Fruit fly (Drosophila melanogaster) whole organism, prepupa: ENCODE measurements around the gene Cdep.

Experiments
- CG10631 ChIP-seq: fragments of 200-800 bp; sonication (Bioruptor generic); optimal IDR thresholded peaks from 2 replicates; lab custom pipeline; 2016; ENCODE audit warnings: missing biosample characterization, missing genetic modification characterization
- CG10669 ChIP-seq: fragments of 200-800 bp; sonication (Bioruptor generic); optimal IDR thresholded peaks from 3 replicates; lab custom pipeline; 2018; ENCODE audit warnings: missing biosample characterization, mild to moderate bottlenecking, missing genetic modification characterization, moderate library complexity
- CG11294 ChIP-seq: fragments of 200-800 bp; sonication (Bioruptor generic); IDR thresholded peaks from 2 replicates; pipeline ENCODE4 v1.3.6; 2022; ENCODE audit warnings: missing biosample characterization, missing genetic modification characterization
- CG11902 ChIP-seq: fragments of 200-800 bp; sonication (Bioruptor generic); optimal IDR thresholded peaks from 3 replicates; lab custom pipeline; 2016; ENCODE audit warnings: missing biosample characterization, missing genetic modification characterization
- CG15336 ChIP-seq: fragments of 200-800 bp; sonication (Bioruptor generic); IDR thresholded peaks from 2 replicates; pipeline ENCODE4 v1.3.6; 2022; ENCODE audit warnings: missing biosample characterization, missing genetic modification characterization
- CG1621 ChIP-seq: fragments of 200-800 bp; sonication (Bioruptor generic); optimal IDR thresholded peaks from 3 replicates; lab custom pipeline; 2018; ENCODE audit warnings: missing biosample characterization, mild to moderate bottlenecking, missing genetic modification characterization
- CG3032 ChIP-seq: fragments of 200-800 bp; optimal IDR thresholded peaks from 2 replicates; lab custom pipeline; 2019; ENCODE audit warnings: missing biosample characterization, mild to moderate bottlenecking, missing genetic modification characterization, moderate library complexity
- CG31627 ChIP-seq: fragments of 200-800 bp; sonication (Bioruptor generic); optimal IDR thresholded peaks from 3 replicates; lab custom pipeline; 2016; ENCODE audit warnings: missing biosample characterization, missing genetic modification characterization
- CG32006 ChIP-seq: fragments of 200-800 bp; sonication (Bioruptor generic); optimal IDR thresholded peaks from 3 replicates; lab custom pipeline; 2017; ENCODE audit warnings: missing biosample characterization, mild to moderate bottlenecking, missing genetic modification characterization
- CG34406 ChIP-seq: fragments of 200-800 bp; sonication (Bioruptor generic); optimal IDR thresholded peaks from 3 replicates; lab custom pipeline; 2016; ENCODE audit warnings: missing biosample characterization, missing genetic modification characterization
- CG3919 ChIP-seq: fragments of 200-800 bp; sonication (Bioruptor generic); optimal IDR thresholded peaks from 3 replicates; lab custom pipeline; 2016; ENCODE audit warnings: missing biosample characterization, missing genetic modification characterization
- CG6792 ChIP-seq: fragments of 200-800 bp; sonication (Bioruptor generic); optimal IDR thresholded peaks from 3 replicates; lab custom pipeline; 2016; ENCODE audit warnings: missing biosample characterization, missing genetic modification characterization
- CG6854 ChIP-seq: fragments of 200-800 bp; sonication (Bioruptor generic); optimal IDR thresholded peaks from 2 replicates; lab custom pipeline; 2017; ENCODE audit warnings: missing biosample characterization, mild to moderate bottlenecking, missing genetic modification characterization
- CG7368 ChIP-seq: fragments of 200-800 bp; sonication (Bioruptor generic); optimal IDR thresholded peaks from 3 replicates; lab custom pipeline; 2016; ENCODE audit warnings: missing biosample characterization, missing genetic modification characterization
- CG8319 ChIP-seq: fragments of 200-800 bp; sonication (Bioruptor generic); optimal IDR thresholded peaks from 3 replicates; lab custom pipeline; 2016; ENCODE audit warnings: missing biosample characterization, missing genetic modification characterization
- CG8632 ChIP-seq: fragments of 200-800 bp; sonication (Bioruptor generic); optimal IDR thresholded peaks from 3 replicates; lab custom pipeline; 2016; ENCODE audit warnings: missing biosample characterization, missing genetic modification characterization
- Eip75B ChIP-seq: fragments of 200-800 bp; sonication (Bioruptor generic); optimal IDR thresholded peaks from 3 replicates; lab custom pipeline; 2016; ENCODE audit warnings: missing biosample characterization, missing genetic modification characterization
- Eip78C ChIP-seq: fragments of 200-800 bp; sonication (Bioruptor generic); peaks from one replicate; lab custom pipeline; 2016; ENCODE audit warnings: missing biosample characterization, missing genetic modification characterization
- Eip93F ChIP-seq: fragments of 200-800 bp; sonication (Bioruptor generic); optimal IDR thresholded peaks from 2 replicates; lab custom pipeline; 2016; ENCODE audit warnings: missing biosample characterization, mild to moderate bottlenecking, missing genetic modification characterization
- Ets21C ChIP-seq: fragments of 200-800 bp; sonication (Bioruptor generic); optimal IDR thresholded peaks from 3 replicates; lab custom pipeline; 2016; ENCODE audit warnings: missing biosample characterization, missing genetic modification characterization
- Ets96B ChIP-seq: fragments of 200-800 bp; optimal IDR thresholded peaks from 2 replicates; lab custom pipeline; 2019; ENCODE audit warnings: missing biosample characterization, mild to moderate bottlenecking, missing genetic modification characterization, moderate library complexity
- Hr38 ChIP-seq: sonication (Bioruptor generic); optimal IDR thresholded peaks from 2 replicates; lab custom pipeline; 2016; ENCODE audit warnings: missing biosample characterization, missing genetic modification characterization
- Hr4 ChIP-seq: fragments of 200-800 bp; sonication (Bioruptor generic); optimal IDR thresholded peaks from 3 replicates; lab custom pipeline; 2016; ENCODE audit warnings: missing biosample characterization, missing genetic modification characterization
- Lpt ChIP-seq: fragments of 200-800 bp; sonication (Bioruptor generic); optimal IDR thresholded peaks from 3 replicates; lab custom pipeline; 2016; ENCODE audit warnings: missing biosample characterization, missing genetic modification characterization
- Met ChIP-seq: fragments of 200-800 bp; sonication (Bioruptor generic); optimal IDR thresholded peaks from 3 replicates; lab custom pipeline; 2016; ENCODE audit warnings: missing biosample characterization, missing genetic modification characterization
- OdsH ChIP-seq: fragments of 200-800 bp; sonication (Bioruptor generic); optimal IDR thresholded peaks from 3 replicates; lab custom pipeline; 2016; ENCODE audit warnings: missing biosample characterization, missing genetic modification characterization
- Smox ChIP-seq: fragments of 200-800 bp; sonication (Bioruptor generic); optimal IDR thresholded peaks from 3 replicates; lab custom pipeline; 2016; ENCODE audit warnings: missing biosample characterization, missing genetic modification characterization
- Sox14 ChIP-seq: fragments of 200-800 bp; sonication (Bioruptor generic); optimal IDR thresholded peaks from 3 replicates; lab custom pipeline; 2016; ENCODE audit warnings: missing biosample characterization, missing genetic modification characterization
- Sox15 ChIP-seq: fragments of 200-800 bp; sonication (Bioruptor generic); optimal IDR thresholded peaks from 3 replicates; lab custom pipeline; 2016; ENCODE audit warnings: missing biosample characterization, missing genetic modification characterization
- achi ChIP-seq: fragments of 200-800 bp; sonication (Bioruptor generic); optimal IDR thresholded peaks from 3 replicates; lab custom pipeline; 2016; ENCODE audit warnings: missing biosample characterization, missing genetic modification characterization
- acj6 ChIP-seq: fragments of 200-800 bp; sonication (Bioruptor generic); optimal IDR thresholded peaks from 3 replicates; lab custom pipeline; 2016; ENCODE audit warnings: missing biosample characterization, missing genetic modification characterization
- cyc ChIP-seq: fragments of 200-800 bp; sonication (Bioruptor generic); optimal IDR thresholded peaks from 3 replicates; lab custom pipeline; 2016; ENCODE audit warnings: missing biosample characterization, missing genetic modification characterization
- dac ChIP-seq: fragments of 200-800 bp; sonication (Bioruptor generic); optimal IDR thresholded peaks from 2 replicates; lab custom pipeline; 2017; ENCODE audit warnings: missing biosample characterization, mild to moderate bottlenecking, missing genetic modification characterization
- dsx ChIP-seq: fragments of 200-800 bp; optimal IDR thresholded peaks from 3 replicates; lab custom pipeline; 2019; ENCODE audit warnings: missing biosample characterization, mild to moderate bottlenecking, missing genetic modification characterization, moderate library complexity; ENCODE audit not compliant: poor library complexity, severe bottlenecking
- esn ChIP-seq: fragments of 200-800 bp; sonication (Bioruptor generic); optimal IDR thresholded peaks from 2 replicates; lab custom pipeline; 2016; ENCODE audit warnings: missing biosample characterization, mild to moderate bottlenecking, missing genetic modification characterization, moderate library complexity
- fkh ChIP-seq: fragments of 200-800 bp; sonication (Bioruptor generic); optimal IDR thresholded peaks from 3 replicates; lab custom pipeline; 2017; ENCODE audit warnings: missing biosample characterization, mild to moderate bottlenecking, missing genetic modification characterization, moderate library complexity
- lz ChIP-seq: fragments of 200-800 bp; sonication (Bioruptor generic); optimal IDR thresholded peaks from 3 replicates; lab custom pipeline; 2016; ENCODE audit warnings: missing biosample characterization, missing genetic modification characterization
- net ChIP-seq: fragments of 200-800 bp; sonication (Bioruptor generic); optimal IDR thresholded peaks from 3 replicates; lab custom pipeline; 2016; ENCODE audit warnings: missing biosample characterization, missing genetic modification characterization
- pdm3 ChIP-seq: fragments of 200-800 bp; sonication (Bioruptor generic); optimal IDR thresholded peaks from 3 replicates; lab custom pipeline; 2016; ENCODE audit warnings: missing biosample characterization, missing genetic modification characterization
- spab ChIP-seq: fragments of 200-800 bp; sonication (Bioruptor generic); optimal IDR thresholded peaks from 2 replicates; lab custom pipeline; 2017; ENCODE audit warnings: missing biosample characterization, mild to moderate bottlenecking, missing genetic modification characterization, missing genetic modification reagents
- ss ChIP-seq, 2 experiments: fragments of 200-800 bp; sonication (Bioruptor generic); optimal IDR thresholded peaks; 2 replicates in 1 of 2; 3 replicates in 1 of 2; lab custom pipeline; 2017 to 2018; ENCODE audit warnings: mild to moderate bottlenecking in 2 of 2, missing biosample characterization in 2 of 2, missing genetic modification characterization in 2 of 2, moderate library complexity in 1 of 2
- svp ChIP-seq: fragments of 200-800 bp; sonication (Bioruptor generic); peaks from one replicate; lab custom pipeline; 2016; ENCODE audit warnings: missing biosample characterization, missing genetic modification characterization
- topi ChIP-seq: fragments of 200-800 bp; sonication (Bioruptor generic); optimal IDR thresholded peaks from 3 replicates; lab custom pipeline; 2016; ENCODE audit warnings: missing biosample characterization, missing genetic modification characterization

The Cdep gene

DNA sequence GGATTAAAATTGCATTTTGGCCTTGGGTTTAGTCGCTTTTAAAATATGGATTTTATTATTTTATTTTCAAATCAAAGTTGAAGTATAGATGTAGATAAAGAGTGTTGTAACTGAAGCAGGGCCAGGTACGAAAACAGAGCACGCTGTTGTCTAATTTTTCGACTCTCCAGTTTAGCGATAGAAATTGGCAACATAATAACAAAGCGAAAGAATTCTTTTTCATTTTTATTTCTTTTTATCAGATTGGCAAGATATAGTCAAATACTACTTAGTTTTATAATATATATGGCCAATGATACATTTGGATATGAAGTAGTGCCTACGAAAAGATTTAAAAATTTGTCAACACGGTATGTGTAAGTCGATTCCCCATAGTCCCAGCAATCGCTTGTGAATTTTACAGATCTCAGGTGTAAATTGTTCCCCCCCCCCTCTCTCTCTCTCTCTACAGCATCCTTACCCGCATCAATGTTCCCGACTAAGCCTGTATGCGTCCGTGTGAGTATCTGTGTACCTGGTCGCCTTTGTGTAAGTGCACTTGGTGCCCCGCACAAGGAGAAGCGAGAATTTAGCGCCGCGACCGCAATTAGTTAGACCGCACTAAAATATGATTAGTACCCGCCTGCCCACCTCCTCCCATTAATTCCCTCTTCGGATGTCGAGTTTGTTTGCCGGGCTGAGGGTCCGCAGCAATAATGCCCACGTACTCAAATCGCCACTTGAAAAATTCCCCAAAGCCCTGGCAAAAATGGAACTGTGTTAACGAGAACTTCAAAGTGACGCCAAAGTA, 65.7 kb downstream of the Cdep start (continued):
- TF ChIP-seq CG15336 (GFP tag; lab: Robert Waterston, UW) (no peak), topi (peak; percentile 7), cyc (no peak), acj6 (GFP tag; lab: Kevin White, UChicago) (no peak), CG32006 (GFP tag; lab: Kevin White, UChicago) (no peak), CG6854 (GFP tag; lab: Kevin White, UChicago) (no peak), CG8632 (GFP tag; lab: Kevin White, UChicago) (no peak), Met (peak; percentile 39), lz (GFP tag; lab: Kevin White, UChicago) (peak; percentile 22), esn (GFP tag; lab: Kevin White, UChicago) (peak; percentile 24), CG10631 (no peak), Hr38 (GFP tag; lab: Kevin White, UChicago) (no peak), Lpt (GFP tag; lab: Kevin White, UChicago) (no peak), Eip78C (GFP tag; lab: Kevin White, UChicago) (peak; percentile 77), dac (no peak), CG10669 (no peak), Eip93F (GFP tag; lab: Kevin White, UChicago) (no peak), CG11902 (GFP tag; lab: Kevin White, UChicago) (no peak), Ets96B (tag; lab: Kevin White, UChicago) (no peak), achi (GFP tag; lab: Kevin White, UChicago) (no peak), Ets21C (GFP tag; lab: Kevin White, UChicago) (no peak), CG7368 (GFP tag; lab: Kevin White, UChicago) (no peak), CG11294 (GFP tag; lab: Robert Waterston, UW) (no peak), Smox (GFP tag; lab: Kevin White, UChicago) (no peak), net (no peak), CG6792 (GFP tag; lab: Kevin White, UChicago) (no peak), CG34406 (GFP tag; lab: Kevin White, UChicago) (no peak)

dm6 chr3R:4978256-4979021, 68.1 kb downstream of the Cdep start:
- TF ChIP-seq Eip75B = no peak
- TF ChIP-seq dsx (GFP tag; lab: Kevin White, UChicago) = peak; percentile 4
- peak; percentile 62 for TF ChIP-seq Eip78C (GFP tag; lab: Kevin White, UChicago)
- no peak for TF ChIP-seq Lpt (GFP tag; lab: Kevin White, UChicago)
- TF ChIP-seq CG1621 (tag; lab: Kevin White, UChicago) = peak; percentile 44
- TF ChIP-seq ss (GFP tag; optimal IDR thresholded peaks at IDR 0.05; lab: Kevin White, UChicago) = peak in 1 of 2 experiments; percentile 5

- TF ChIP-seq CG3032 (tag; lab: Kevin White, UChicago) (peak; percentile 40), fkh (GFP tag; lab: Kevin White, UChicago) (no peak), CG11294 (GFP tag; lab: Robert Waterston, UW) (no peak), CG3919 (GFP tag; lab: Kevin White, UChicago) (peak; percentile 5), Hr38 (GFP tag; lab: Kevin White, UChicago) (no peak), svp (GFP tag; lab: Kevin White, UChicago) (peak; percentile 65), Met (peak; percentile 46), esn (GFP tag; lab: Kevin White, UChicago) (peak; percentile 9), CG34406 (GFP tag; lab: Kevin White, UChicago) (no peak), Smox (GFP tag; lab: Kevin White, UChicago) (no peak), pdm3 (GFP tag; lab: Kevin White, UChicago) (no peak), CG6792 (GFP tag; lab: Kevin White, UChicago) (no peak), spab (GFP tag; lab: Kevin White, UChicago) (no peak), Hr4 (GFP tag; lab: Kevin White, UChicago) (no peak), Eip75B (peak; percentile 13), CG15336 (GFP tag; lab: Robert Waterston, UW) (no peak), CG31627 (no peak), CG6854 (GFP tag; lab: Kevin White, UChicago) (peak; percentile 4), Sox14 (GFP tag; lab: Kevin White, UChicago) (no peak), Sox15 (GFP tag; lab: Kevin White, UChicago) (no peak), ss (GFP tag; optimal IDR thresholded peaks at IDR 0.05; lab: Kevin White, UChicago) (no peak), OdsH (GFP tag; lab: Kevin White, UChicago) (peak; percentile 4), CG7368 (GFP tag; lab: Kevin White, UChicago) (no peak), Eip93F (GFP tag; lab: Kevin White, UChicago) (no peak), CG11902 (GFP tag; lab: Kevin White, UChicago) (no peak), CG8319 (no peak)
These were observed 68.9 kb downstream of the Cdep start for dm6 chr3R:4979143-4979728.
